Fruit fly (Drosophila melanogaster) whole organism, embryonic: ENCODE measurements around the gene Atg8b.
A peak's percentile ranks its signal among the peaks of the same experiment; 100 is the strongest.

Experiments
- Aef1 ChIP-seq: fragments of 200-800 bp; sonication (Bioruptor generic); IDR thresholded peaks from 3 replicates; pipeline ENCODE4 v1.3.6; 2022; ENCODE audit warnings: missing biosample characterization, missing genetic modification characterization
- BEAF-32 ChIP-seq: fragments of 200-800 bp; sonication (Bioruptor generic); optimal IDR thresholded peaks from 3 replicates; lab custom pipeline; 2017; ENCODE audit warnings: missing biosample characterization, missing genetic modification characterization, mild to moderate bottlenecking, moderate library complexity, missing genetic modification reagents
- Bdp1 ChIP-seq: fragments of 200-800 bp; sonication (Bioruptor generic); optimal IDR thresholded peaks from 3 replicates; lab custom pipeline; 2016; ENCODE audit warnings: missing biosample characterization, missing genetic modification characterization
- CG10543 ChIP-seq: fragments of 200-800 bp; sonication (Bioruptor generic); optimal IDR thresholded peaks from 3 replicates; lab custom pipeline; 2017; ENCODE audit warnings: missing biosample characterization, mild to moderate bottlenecking, missing genetic modification characterization, moderate library complexity
- CG13894 ChIP-seq: fragments of 200-800 bp; sonication (Bioruptor generic); optimal IDR thresholded peaks from 3 replicates; lab custom pipeline; 2018; ENCODE audit warnings: missing biosample characterization, mild to moderate bottlenecking, missing genetic modification characterization, moderate library complexity
- CG14860 ChIP-seq: fragments of 200-800 bp; sonication (Bioruptor generic); IDR thresholded peaks from 3 replicates; pipeline ENCODE4 v1.3.6; 2022; ENCODE audit warnings: missing biosample characterization, missing genetic modification characterization; ENCODE audit not compliant: partially characterized antibody
- CG1603 ChIP-seq: fragments of 200-800 bp; sonication (Bioruptor generic); optimal IDR thresholded peaks from 2 replicates; lab custom pipeline; 2019; ENCODE audit warnings: missing biosample characterization, mild to moderate bottlenecking, missing genetic modification characterization, moderate library complexity
- CG17802 ChIP-seq: fragments of 200-800 bp; sonication (Bioruptor generic); optimal IDR thresholded peaks from 2 replicates; lab custom pipeline; 2018; ENCODE audit warnings: missing biosample characterization, mild to moderate bottlenecking, missing genetic modification characterization, moderate library complexity
- CG18476 ChIP-seq: fragments of 200-800 bp; sonication (Bioruptor generic); optimal IDR thresholded peaks from 2 replicates; lab custom pipeline; 2016; ENCODE audit warnings: missing biosample characterization, mild to moderate bottlenecking, missing genetic modification characterization
- CG34422 ChIP-seq: fragments of 200-800 bp; sonication (Bioruptor generic); IDR thresholded peaks from 3 replicates; pipeline ENCODE4 v1.3.6; 2022; ENCODE audit warnings: missing biosample characterization, missing genetic modification characterization
- CG3726 ChIP-seq: fragments of 200-800 bp; sonication (Bioruptor generic); IDR thresholded peaks from 3 replicates; pipeline ENCODE4, ENCODE4 v1.3.6; 2022; ENCODE audit warnings: missing biosample characterization, missing genetic modification characterization
- CG5245 ChIP-seq: fragments of 200-800 bp; sonication (Bioruptor generic); optimal IDR thresholded peaks from 3 replicates; lab custom pipeline; 2016; ENCODE audit warnings: missing biosample characterization, missing genetic modification characterization
- CG8290 ChIP-seq, 3 experiments: fragments of 200-800 bp; sonication (Bioruptor generic); optimal IDR thresholded peaks; 2 replicates each; lab custom pipeline; 2016 to 2019; ENCODE audit warnings: missing biosample characterization in 3 of 3, missing genetic modification characterization in 3 of 3, mild to moderate bottlenecking in 2 of 3, moderate library complexity in 1 of 3
- CG8359 ChIP-seq: fragments of 200-800 bp; sonication (Bioruptor generic); optimal IDR thresholded peaks from 2 replicates; lab custom pipeline; 2017; ENCODE audit warnings: missing biosample characterization, mild to moderate bottlenecking, missing genetic modification characterization, borderline replicate concordance
- Chrac-16 ChIP-seq: fragments of 200-800 bp; sonication (Bioruptor generic); optimal IDR thresholded peaks from 3 replicates; lab custom pipeline; 2016; ENCODE audit warnings: missing biosample characterization, missing genetic modification characterization
- Deaf1 ChIP-seq: fragments of 200-800 bp; optimal IDR thresholded peaks from 3 replicates; lab custom pipeline; 2019; ENCODE audit warnings: missing biosample characterization, mild to moderate bottlenecking, missing genetic modification characterization, moderate library complexity
- Dek ChIP-seq: fragments of 200-800 bp; sonication (Bioruptor generic); optimal IDR thresholded peaks from 3 replicates; lab custom pipeline; 2019; ENCODE audit warnings: missing biosample characterization, mild to moderate bottlenecking, missing genetic modification characterization, moderate library complexity
- Doc2 ChIP-seq: fragments of 200-800 bp; sonication (Bioruptor generic); IDR thresholded peaks from 2 replicates; pipeline ENCODE4 v1.3.6; 2022; ENCODE audit warnings: missing biosample characterization, missing genetic modification characterization
- Drgx ChIP-seq: fragments of 200-800 bp; sonication (Bioruptor generic); IDR thresholded peaks from 2 replicates; pipeline ENCODE4 v1.3.6; 2022; ENCODE audit warnings: missing biosample characterization, missing genetic modification characterization
- Fer1 ChIP-seq: fragments of 200-800 bp; sonication (Bioruptor generic); optimal IDR thresholded peaks from 2 replicates; lab custom pipeline; 2017; ENCODE audit warnings: missing biosample characterization, mild to moderate bottlenecking, missing genetic modification characterization
- HLH3B ChIP-seq: fragments of 200-800 bp; sonication (Bioruptor generic); IDR thresholded peaks from 2 replicates; pipeline ENCODE4 v1.3.6; 2022; ENCODE audit warnings: missing biosample characterization, missing genetic modification characterization
- HLHmδ ChIP-seq: fragments of 200-800 bp; sonication (Bioruptor generic); optimal IDR thresholded peaks from 2 replicates; lab custom pipeline; 2018; ENCODE audit warnings: missing biosample characterization, mild to moderate bottlenecking, missing genetic modification characterization, moderate library complexity
- NC2α ChIP-seq: fragments of 200-800 bp; sonication (Bioruptor generic); optimal IDR thresholded peaks from 2 replicates; lab custom pipeline; 2016; ENCODE audit warnings: missing biosample characterization, missing genetic modification characterization
- Nf-YC ChIP-seq: fragments of 200-800 bp; optimal IDR thresholded peaks from 3 replicates; lab custom pipeline; 2019; ENCODE audit warnings: missing biosample characterization, mild to moderate bottlenecking, missing genetic modification characterization, moderate library complexity
- Oaz ChIP-seq: fragments of 200-800 bp; sonication (Bioruptor generic); IDR thresholded peaks from 2 replicates; pipeline ENCODE4 v1.3.6; 2022; ENCODE audit warnings: missing biosample characterization, missing genetic modification characterization
- Optix ChIP-seq: fragments of 200-800 bp; sonication (Bioruptor generic); IDR thresholded peaks from 3 replicates; pipeline ENCODE4 v1.3.6; 2022; ENCODE audit warnings: missing biosample characterization, missing genetic modification characterization
- Sry-δ ChIP-seq: fragments of 200-800 bp; sonication (Bioruptor generic); optimal IDR thresholded peaks from 2 replicates; lab custom pipeline; 2016; ENCODE audit warnings: missing biosample characterization, missing genetic modification characterization
- bbx ChIP-seq: fragments of 200-800 bp; sonication (Bioruptor generic); IDR thresholded peaks from 2 replicates; pipeline ENCODE4 v1.3.6; 2022; ENCODE audit warnings: missing biosample characterization, missing genetic modification characterization; ENCODE audit not compliant: partially characterized antibody
- chm ChIP-seq: fragments of 200-800 bp; sonication (Bioruptor generic); IDR thresholded peaks from 2 replicates; pipeline ENCODE4 v1.3.6; 2022; ENCODE audit warnings: missing biosample characterization, missing genetic modification characterization
- crp ChIP-seq, 2 experiments: fragments of 200-800 bp; sonication (Bioruptor generic); optimal IDR thresholded peaks; 2 replicates in 1 of 2; 3 replicates in 1 of 2; lab custom pipeline; 2017; ENCODE audit warnings: missing biosample characterization in 2 of 2, missing genetic modification characterization in 2 of 2, mild to moderate bottlenecking in 1 of 2, moderate library complexity in 1 of 2
- cwo ChIP-seq: fragments of 200-800 bp; sonication (Bioruptor generic); optimal IDR thresholded peaks from 3 replicates; lab custom pipeline; 2017; ENCODE audit warnings: missing biosample characterization, missing genetic modification characterization, mild to moderate bottlenecking, moderate library complexity, missing genetic modification reagents
- fd96Cb ChIP-seq: fragments of 200-800 bp; sonication (Bioruptor generic); optimal IDR thresholded peaks from 2 replicates; lab custom pipeline; 2018; ENCODE audit warnings: missing biosample characterization, mild to moderate bottlenecking, missing genetic modification characterization, moderate library complexity
- fu2 ChIP-seq: fragments of 200-800 bp; sonication (Bioruptor generic); optimal IDR thresholded peaks from 2 replicates; lab custom pipeline; 2016; ENCODE audit warnings: missing biosample characterization, missing genetic modification characterization
- grau ChIP-seq: fragments of 200-800 bp; optimal IDR thresholded peaks from 3 replicates; lab custom pipeline; 2019; ENCODE audit warnings: missing biosample characterization, mild to moderate bottlenecking, missing genetic modification characterization, moderate library complexity
- gro ChIP-seq: fragments of 200-800 bp; sonication (Bioruptor generic); optimal IDR thresholded peaks from 2 replicates; lab custom pipeline; 2016; ENCODE audit warnings: missing biosample characterization, missing genetic modification characterization
- her ChIP-seq: fragments of 200-800 bp; sonication (Bioruptor generic); optimal IDR thresholded peaks from 2 replicates; lab custom pipeline; 2016; ENCODE audit warnings: missing biosample characterization, missing genetic modification characterization
- jumu ChIP-seq: fragments of 200-800 bp; sonication (Bioruptor generic); optimal IDR thresholded peaks from 3 replicates; lab custom pipeline; 2016; ENCODE audit warnings: missing biosample characterization, missing genetic modification characterization
- lilli ChIP-seq: fragments of 200-800 bp; sonication (Bioruptor generic); optimal IDR thresholded peaks from 3 replicates; lab custom pipeline; 2016; ENCODE audit warnings: missing biosample characterization, missing genetic modification characterization
- mld ChIP-seq: fragments of 200-800 bp; sonication (Bioruptor generic); IDR thresholded peaks from 3 replicates; pipeline ENCODE4 v1.3.6; 2022; ENCODE audit warnings: missing biosample characterization, missing genetic modification characterization; ENCODE audit not compliant: partially characterized antibody
- nmo ChIP-seq: fragments of 200-800 bp; sonication (Bioruptor generic); optimal IDR thresholded peaks from 2 replicates; lab custom pipeline; 2018; ENCODE audit warnings: missing biosample characterization, mild to moderate bottlenecking, missing genetic modification characterization, moderate library complexity
- otp ChIP-seq: fragments of 200-800 bp; sonication (Bioruptor generic); IDR thresholded peaks from 3 replicates; pipeline ENCODE4, ENCODE4 v1.3.6; 2022; ENCODE audit warnings: missing biosample characterization, missing genetic modification characterization
- p53 ChIP-seq: fragments of 200-800 bp; sonication (Bioruptor generic); optimal IDR thresholded peaks from 2 replicates; lab custom pipeline; 2016; ENCODE audit warnings: missing biosample characterization, missing genetic modification characterization
- pan ChIP-seq, 4 experiments: fragments of >200 bp in 3 of 4; fragments of 200-800 bp in 1 of 4; sonication (Bioruptor generic) in 1 of 4; optimal IDR thresholded peaks in 3 of 4; IDR thresholded peaks in 1 of 4; 2 replicates each; pipeline versions ENCODE4 v1.3.6 to Lab custom; 2017 to 2022; ENCODE audit warnings: missing biosample characterization in 2 of 4, missing genetic modification characterization in 2 of 4, mixed read lengths in 1 of 4
- schlank ChIP-seq: fragments of 200-800 bp; sonication (Bioruptor generic); optimal IDR thresholded peaks from 2 replicates; lab custom pipeline; 2018; ENCODE audit warnings: missing biosample characterization, mild to moderate bottlenecking, missing genetic modification characterization
- sima ChIP-seq: fragments of 200-800 bp; sonication (Bioruptor generic); optimal IDR thresholded peaks from 2 replicates; lab custom pipeline; 2016; ENCODE audit warnings: missing biosample characterization, missing genetic modification characterization
- so ChIP-seq: fragments of 200-800 bp; sonication (Bioruptor generic); IDR thresholded peaks from 3 replicates; pipeline ENCODE4 v1.3.6; 2022; ENCODE audit warnings: missing biosample characterization, missing genetic modification characterization
- sr ChIP-seq: fragments of 200-800 bp; sonication (Bioruptor generic); IDR thresholded peaks from 3 replicates; pipeline ENCODE4 v1.3.6; 2022; ENCODE audit warnings: missing biosample characterization, missing genetic modification characterization
- stwl ChIP-seq: fragments of 200-800 bp; sonication (Bioruptor generic); optimal IDR thresholded peaks from 3 replicates; lab custom pipeline; 2018; ENCODE audit warnings: missing biosample characterization, mild to moderate bottlenecking, missing genetic modification characterization, moderate library complexity
- unc-4 ChIP-seq: fragments of 200-800 bp; sonication (Bioruptor generic); IDR thresholded peaks from 2 replicates; pipeline ENCODE4 v1.3.6; 2022; ENCODE audit warnings: missing biosample characterization, missing genetic modification characterization; ENCODE audit not compliant: partially characterized antibody
- vfl ChIP-seq: fragments of 200-800 bp; sonication (Bioruptor generic); optimal IDR thresholded peaks from 2 replicates; lab custom pipeline; 2016; ENCODE audit warnings: missing biosample characterization, missing genetic modification characterization

Atg8b gene

DNA sequence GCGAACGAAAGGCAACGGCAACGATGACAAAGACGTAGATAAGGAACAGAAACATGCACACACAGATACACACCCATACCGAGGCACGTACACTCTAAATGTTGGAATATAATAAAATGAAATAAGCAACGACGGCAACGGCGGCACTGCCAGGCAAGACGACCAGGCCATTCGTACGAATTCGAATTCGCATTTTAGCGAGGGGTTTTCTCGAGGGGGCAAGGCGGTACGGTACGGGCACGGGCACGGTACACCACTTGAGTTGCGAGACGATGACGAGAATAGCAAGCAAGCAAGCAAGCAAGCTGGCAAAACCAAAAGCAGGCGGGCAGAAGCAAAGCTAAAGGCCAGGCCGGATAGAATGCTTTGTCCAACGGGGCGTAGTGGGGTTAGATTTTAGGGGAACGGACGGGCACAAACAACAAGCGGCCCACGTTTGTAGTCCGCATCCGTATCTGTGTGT, 23.7 kb downstream of the Atg8b start (continued):
- TF ChIP-seq CG10543 (GFP tag; lab: Kevin White, UChicago), result peak; percentile 81
- no peak for TF ChIP-seq CG3726
- no peak for TF ChIP-seq her
- TF ChIP-seq bbx, result no peak
- no peak for TF ChIP-seq sima (GFP tag; lab: Kevin White, UChicago)
- TF ChIP-seq schlank (tag; lab: Kevin White, UChicago), result no peak
- no peak for TF ChIP-seq Fer1
- no peak for TF ChIP-seq p53 (GFP tag; lab: Kevin White, UChicago)
- TF ChIP-seq BEAF-32 (GFP tag; lab: Kevin White, UChicago), result no peak
- TF ChIP-seq mld, result no peak
- TF ChIP-seq Drgx (GFP tag; lab: Robert Waterston, UW), result no peak
- 0 out of 2 replicates have a peak, but pooled peaks have one; percentile 8 for TF ChIP-seq chm
- no peak for TF ChIP-seq Nf-YC (tag; lab: Kevin White, UChicago)
- TF ChIP-seq Doc2 (GFP tag; lab: Robert Waterston, UW), result no peak
- TF ChIP-seq sr (GFP tag; lab: Robert Waterston, UW), result no peak
- no peak for TF ChIP-seq HLH3B (GFP tag; lab: Robert Waterston, UW)
- no peak; the same call in 2 of the 3 replicates for TF ChIP-seq so
- no peak for TF ChIP-seq unc-4 (GFP tag; lab: Robert Waterston, UW)
- TF ChIP-seq jumu (GFP tag; lab: Kevin White, UChicago), result no peak
- TF ChIP-seq Chrac-16 (GFP tag; lab: Kevin White, UChicago), result no peak
- no peak for TF ChIP-seq CG34422 (GFP tag; lab: Robert Waterston, UW)
- TF ChIP-seq CG1603 (tag; lab: Kevin White, UChicago), result no peak
- TF ChIP-seq pan (optimal IDR thresholded peaks at IDR 0.05; lab: Kevin White, UChicago), result no peak
- no peak for TF ChIP-seq pan (GFP tag; optimal IDR thresholded peaks at IDR 0.05 in 1 of 2, IDR thresholded peaks at IDR 0.05 in 1 of 2)
- no peak for TF ChIP-seq HLHmδ (GFP tag; lab: Kevin White, UChicago)
- TF ChIP-seq CG14860, result no peak
- TF ChIP-seq vfl (GFP tag; lab: Kevin White, UChicago), result no peak
- TF ChIP-seq fu2 (GFP tag; lab: Kevin White, UChicago), result no peak
- TF ChIP-seq CG17802 (tag; lab: Kevin White, UChicago), result no peak
- no peak for TF ChIP-seq lilli
- no peak for TF ChIP-seq Oaz (GFP tag; lab: Robert Waterston, UW)
- no peak for TF ChIP-seq Sry-δ
- no peak for TF ChIP-seq Optix (GFP tag; lab: Robert Waterston, UW)
- TF ChIP-seq otp (GFP tag; lab: Robert Waterston, UW), result no peak
- TF ChIP-seq CG18476 (GFP tag; lab: Kevin White, UChicago), result no peak
- TF ChIP-seq Dek, result no peak
- no peak for TF ChIP-seq fd96Cb (tag; lab: Kevin White, UChicago)
- TF ChIP-seq crp (GFP tag; optimal IDR thresholded peaks at IDR 0.05; lab: Kevin White, UChicago), result no peak
- peak; percentile 13 for TF ChIP-seq grau (tag; lab: Kevin White, UChicago)
- TF ChIP-seq gro (GFP tag; lab: Kevin White, UChicago), result peak; percentile 47
- no peak for TF ChIP-seq CG8359 (GFP tag; lab: Kevin White, UChicago)
- TF ChIP-seq Aef1, result peak; percentile 50; the same call in 2 of the 3 replicates
- peak; percentile 49 for TF ChIP-seq CG13894 (tag; lab: Kevin White, UChicago)
- TF ChIP-seq stwl (tag; lab: Kevin White, UChicago), result no peak
- TF ChIP-seq Bdp1 (GFP tag; lab: Kevin White, UChicago), result no peak
- TF ChIP-seq Deaf1 (tag; lab: Kevin White, UChicago), result peak; percentile 64
- no peak for TF ChIP-seq NC2α
- no peak for TF ChIP-seq nmo
- no peak for TF ChIP-seq CG8290 (GFP tag; optimal IDR thresholded peaks at IDR 0.05; lab: Kevin White, UChicago)
- peak in 1 of 2 experiments; percentile 7 for TF ChIP-seq CG8290 (tag; optimal IDR thresholded peaks at IDR 0.05; lab: Kevin White, UChicago)
- peak; percentile 91 for TF ChIP-seq cwo (GFP tag; lab: Kevin White, UChicago)
- no peak for TF ChIP-seq CG5245 (GFP tag; lab: Kevin White, UChicago)
